Worm (Caenorhabditis elegans) whole organism, mixed stage, embryonic: Measurements from ENCODE around the gene F40G9.17.

ENCODE experiments used
- ces-1 ChIP-seq: fragments of 150-350 bp; optimal IDR thresholded peaks from 2 replicates; lab custom pipeline; 2014; ENCODE audit warnings: missing biosample characterization, missing genetic modification reagents, missing genetic modification characterization
- elt-1 ChIP-seq: sonication (generic microtip); optimal IDR thresholded peaks from 2 replicates; lab custom pipeline; 2017; ENCODE audit warnings: missing genetic modification characterization, mild to moderate bottlenecking, missing compliant biosample characterization, antibody characterized with exemption, moderate library complexity, borderline replicate concordance; ENCODE audit not compliant: insufficient read depth
- lin-13 ChIP-seq: fragments of 150-350 bp; optimal IDR thresholded peaks from 2 replicates; lab custom pipeline; 2014; ENCODE audit warnings: missing biosample characterization, missing genetic modification characterization
- nhr-237 ChIP-seq: fragments of 150-350 bp; optimal IDR thresholded peaks from 2 replicates; lab custom pipeline; 2014; ENCODE audit warnings: missing biosample characterization, missing genetic modification characterization
- pha-4 ChIP-seq: fragments of 150-350 bp; optimal IDR thresholded peaks from 2 replicates; lab custom pipeline; 2018; ENCODE audit warnings: missing biosample characterization, missing genetic modification reagents, missing genetic modification characterization
- snpc-4 ChIP-seq: fragments of 150-350 bp; optimal IDR thresholded peaks from 2 replicates; lab custom pipeline; 2014; ENCODE audit warnings: missing biosample characterization, missing genetic modification characterization
- unc-120 ChIP-seq: sonication (generic microtip); optimal IDR thresholded peaks from 2 replicates; lab custom pipeline; 2017; ENCODE audit warnings: missing genetic modification characterization, missing compliant biosample characterization; ENCODE audit not compliant: poor library complexity, severe bottlenecking
- unc-62 ChIP-seq: fragments of 150-350 bp; optimal IDR thresholded peaks from 2 replicates; lab custom pipeline; 2014; ENCODE audit warnings: missing biosample characterization, missing genetic modification reagents, missing genetic modification characterization

DNA sequence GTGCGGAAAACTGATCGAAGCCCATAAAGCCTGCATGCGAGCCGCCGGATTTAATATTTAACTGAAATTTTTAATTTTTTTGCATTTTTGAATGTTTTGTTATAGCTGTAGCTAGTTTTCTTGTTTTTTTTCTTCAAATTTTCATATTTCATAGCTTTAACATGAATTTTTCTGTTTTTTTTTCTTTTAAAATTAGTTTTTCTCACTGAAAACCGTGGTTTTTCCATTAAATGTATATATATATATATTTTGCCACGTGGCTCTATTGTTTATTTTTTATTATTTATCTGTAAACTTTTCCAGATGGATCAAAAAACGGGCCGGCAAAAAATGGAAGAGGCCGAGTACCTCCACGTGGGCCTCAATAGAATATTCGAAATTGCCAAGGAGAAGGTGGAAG, 2.5 kb upstream of the F40G9.17 start, which contains the start of gene sec-20:
- TF ChIP-seq snpc-4 (no peak), unc-120 (no peak), elt-1 (tag; lab: Kevin White, UChicago) (no peak), unc-62 (GFP tag; lab: Kevin White, UChicago) (no peak), pha-4 (tag; lab: Kevin White, UChicago) (no peak), nhr-237 (no peak), lin-13 (tag; lab: Kevin White, UChicago) (no peak), ces-1 (GFP tag; lab: Kevin White, UChicago) (no peak)
